Fruit fly (Drosophila melanogaster): Measurements from ENCODE around the gene CG33270.

Gene CG33270

DNA sequence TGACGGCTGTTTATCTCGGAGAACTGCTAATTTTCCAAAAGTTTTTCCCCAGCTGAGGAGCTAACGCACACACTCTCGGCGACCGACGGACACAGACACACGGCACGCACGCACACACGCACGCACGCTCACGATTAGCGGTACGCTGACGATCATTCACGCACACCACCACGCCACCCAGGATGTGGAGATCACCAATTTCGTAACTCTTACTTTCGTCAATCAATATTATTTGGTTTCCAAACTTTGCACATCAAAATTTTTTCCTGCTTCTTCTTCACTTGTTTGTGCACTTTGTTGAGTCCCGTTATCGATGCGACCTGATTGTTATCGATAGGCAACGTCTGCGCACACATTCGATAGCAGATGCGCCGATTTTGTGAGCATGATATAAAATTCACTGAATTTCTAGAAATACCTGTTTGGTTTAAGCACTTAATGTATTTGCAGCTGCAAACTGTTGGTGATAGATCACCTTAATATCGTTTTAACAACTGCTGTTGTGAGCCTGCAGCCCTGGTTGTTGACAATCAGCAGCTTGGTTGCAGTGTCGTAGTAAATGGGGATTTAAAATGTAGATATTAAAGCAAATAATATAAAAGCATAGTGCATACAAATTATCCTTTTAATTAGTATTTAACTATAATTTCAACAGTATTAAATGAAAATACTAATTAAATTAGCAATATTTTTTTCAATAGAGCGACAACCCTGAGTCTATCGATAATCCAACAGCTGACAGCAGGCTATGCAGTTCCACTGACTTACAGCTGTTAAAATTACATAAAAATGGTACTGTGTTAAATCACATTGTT is 16.3 kb downstream of the CG33270 start, which contains the start of the genes CG7394 and Mob2 (continued):
- TF ChIP-seq CG11085 (GFP tag; IDR thresholded peaks at IDR 0.05) (peak; percentile 87), CG17612 (GFP tag; IDR thresholded peaks at IDR 0.05) (peak; percentile 84), Med (GFP tag) (peak; percentile 98), esg (GFP tag; conservative IDR thresholded peaks at IDR 0.05) (peak; percentile 80), nmo (GFP tag; optimal IDR thresholded peaks at IDR 0.05) (peak; percentile 90), ems (GFP tag; optimal IDR thresholded peaks at IDR 0.05) (peak; percentile 83), repo (GFP tag; optimal IDR thresholded peaks at IDR 0.05) (peak; percentile 80), NFAT (GFP tag; IDR thresholded peaks at IDR 0.05) (peak; percentile 91), Six4 (GFP tag; optimal IDR thresholded peaks at IDR 0.05) (peak; percentile 90), hb (GFP tag; IDR thresholded peaks at IDR 0.05; ENCODE audit: partially characterized antibody) (peak; percentile 60; the same call in 2 of the 3 replicates), bcd (GFP tag; optimal IDR thresholded peaks at IDR 0.05) (peak; percentile 90), hth (optimal IDR thresholded peaks at IDR 0.05) (no peak), Dad (GFP tag; optimal IDR thresholded peaks at IDR 0.05) (peak; percentile 73), pum (GFP tag; optimal IDR thresholded peaks at IDR 0.05) (peak; percentile 70), vfl (GFP tag; optimal IDR thresholded peaks at IDR 0.05) (peak; percentile 55), CG2678 (tag; optimal IDR thresholded peaks at IDR 0.05) (peak; percentile 92), CG5180 (GFP tag; optimal IDR thresholded peaks at IDR 0.05) (peak; percentile 73), sens (GFP tag) (peak; percentile 97), CG10267 (tag; optimal IDR thresholded peaks at IDR 0.05) (peak; percentile 85), CG3995 (GFP tag; optimal IDR thresholded peaks at IDR 0.05) (peak; percentile 61), gce (GFP tag; IDR thresholded peaks at IDR 0.05) (peak; percentile 81), CG16815 (GFP tag; optimal IDR thresholded peaks at IDR 0.05) (peak; percentile 80), Awh (GFP tag; IDR thresholded peaks at IDR 0.05) (peak; percentile 83), Drgx (GFP tag; IDR thresholded peaks at IDR 0.05) (peak; percentile 87), ftz-f1 (GFP tag; optimal IDR thresholded peaks at IDR 0.05) (no peak), Opbp (GFP tag; IDR thresholded peaks at IDR 0.05; ENCODE audit: partially characterized antibody) (peak; percentile 81), CG6813 (GFP tag; optimal IDR thresholded peaks at IDR 0.05) (peak; percentile 72), Xrp1 (GFP tag; IDR thresholded peaks at IDR 0.05) (peak; percentile 93), bab2 (GFP tag; optimal IDR thresholded peaks at IDR 0.05) (peak; percentile 88), trem (tag; optimal IDR thresholded peaks at IDR 0.05) (peak; percentile 79), chif (GFP tag; optimal IDR thresholded peaks at IDR 0.05) (peak; percentile 77 to 84), CG11093 (GFP tag; IDR thresholded peaks at IDR 0.05) (peak; percentile 86; the same call in 2 of the 3 replicates), Lpt (GFP tag; optimal IDR thresholded peaks at IDR 0.05) (no peak), bigmax (GFP tag; optimal IDR thresholded peaks at IDR 0.05) (no peak), pho (GFP tag; optimal IDR thresholded peaks at IDR 0.05) (peak; percentile 87), CG12236 (GFP tag; optimal IDR thresholded peaks at IDR 0.05) (peak; percentile 57), schlank (tag; optimal IDR thresholded peaks at IDR 0.05) (peak; percentile 65), Rx (GFP tag; IDR thresholded peaks at IDR 0.05) (peak; percentile 78), pita (GFP tag; optimal IDR thresholded peaks at IDR 0.05) (no peak), tgo (GFP tag; IDR thresholded peaks at IDR 0.05) (peak; percentile 89), CG15011 (GFP tag; optimal IDR thresholded peaks at IDR 0.05) (peak; percentile 79), CG2199 (GFP tag; IDR thresholded peaks at IDR 0.05) (no peak), CG13894 (tag; optimal IDR thresholded peaks at IDR 0.05) (peak; percentile 70), CG10147 (GFP tag; optimal IDR thresholded peaks at IDR 0.05) (peak; percentile 51), yki (optimal IDR thresholded peaks at IDR 0.05) (no peak), Dref (GFP tag; IDR thresholded peaks at IDR 0.05) (peak; percentile 75), CG11456 (GFP tag; IDR thresholded peaks at IDR 0.05) (peak; percentile 93), D19A (tag; optimal IDR thresholded peaks at IDR 0.05) (peak; percentile 69), Hsf (GFP tag; optimal IDR thresholded peaks at IDR 0.05) (peak; percentile 93)

Data from whole organism, embryonic.